Fruit fly (Drosophila melanogaster) whole organism, embryonic: Measurements from ENCODE around the gene Acp65Aa.
A peak's percentile ranks its signal among the peaks of the same experiment; 100 is the strongest.

Experiments used
- ATbp ChIP-seq: fragments of 200-800 bp; sonication (Bioruptor generic); optimal IDR thresholded peaks from 2 replicates; lab custom pipeline; 2017; ENCODE audit warnings: missing biosample characterization, mild to moderate bottlenecking, missing genetic modification characterization, missing genetic modification reagents
- Abd-B ChIP-seq: fragments of 200-800 bp; sonication (Bioruptor generic); optimal IDR thresholded peaks from 2 replicates; lab custom pipeline; 2018; ENCODE audit warnings: missing biosample characterization, mild to moderate bottlenecking, missing genetic modification characterization, moderate library complexity
- Asciz ChIP-seq: fragments of 200-800 bp; sonication (Bioruptor generic); optimal IDR thresholded peaks from 2 replicates; lab custom pipeline; 2017; ENCODE audit warnings: missing biosample characterization, mild to moderate bottlenecking, missing genetic modification characterization, missing genetic modification reagents
- CG10959 ChIP-seq: fragments of 200-800 bp; sonication (Bioruptor generic); IDR thresholded peaks from 2 replicates; pipeline ENCODE4 v1.3.6; 2022; ENCODE audit warnings: missing biosample characterization, missing genetic modification characterization
- CG11504 ChIP-seq: fragments of 200-800 bp; sonication (Bioruptor generic); optimal IDR thresholded peaks from 3 replicates; lab custom pipeline; 2019; ENCODE audit warnings: missing biosample characterization, mild to moderate bottlenecking, missing genetic modification characterization, moderate library complexity
- CG12236 ChIP-seq: fragments of 200-800 bp; sonication (Bioruptor generic); optimal IDR thresholded peaks from 2 replicates; lab custom pipeline; 2016; ENCODE audit warnings: missing biosample characterization, missing genetic modification characterization
- CG12299 ChIP-seq: fragments of 200-800 bp; sonication (Bioruptor generic); optimal IDR thresholded peaks from 2 replicates; lab custom pipeline; 2018; ENCODE audit warnings: missing biosample characterization, mild to moderate bottlenecking, missing genetic modification characterization
- CG12391 ChIP-seq: fragments of 200-800 bp; sonication (Bioruptor generic); optimal IDR thresholded peaks from 3 replicates; lab custom pipeline; 2018; ENCODE audit warnings: missing biosample characterization, mild to moderate bottlenecking, missing genetic modification characterization, moderate library complexity
- CG13123 ChIP-seq: fragments of 200-800 bp; sonication (Bioruptor generic); optimal IDR thresholded peaks from 2 replicates; lab custom pipeline; 2016; ENCODE audit warnings: missing biosample characterization, missing genetic modification characterization
- CG2129 ChIP-seq: fragments of 200-800 bp; sonication (Bioruptor generic); IDR thresholded peaks from 2 replicates; pipeline ENCODE4 v1.3.6; 2022; ENCODE audit warnings: missing biosample characterization, missing genetic modification characterization; ENCODE audit not compliant: partially characterized antibody
- CG30020 ChIP-seq: fragments of 200-800 bp; optimal IDR thresholded peaks from 2 replicates; lab custom pipeline; 2019; ENCODE audit warnings: missing biosample characterization, mild to moderate bottlenecking, missing genetic modification characterization, moderate library complexity
- CG31365 ChIP-seq: fragments of 200-800 bp; sonication (Bioruptor generic); optimal IDR thresholded peaks from 2 replicates; lab custom pipeline; 2018; ENCODE audit warnings: missing biosample characterization, mild to moderate bottlenecking, missing genetic modification characterization
- CG34224 ChIP-seq: fragments of 200-800 bp; sonication (Bioruptor generic); IDR thresholded peaks from 3 replicates; pipeline ENCODE4 v1.3.6; 2022; ENCODE audit warnings: missing biosample characterization, missing genetic modification characterization; ENCODE audit not compliant: partially characterized antibody
- CG4328 ChIP-seq: fragments of 200-800 bp; sonication (Bioruptor generic); optimal IDR thresholded peaks from 3 replicates; lab custom pipeline; 2017; ENCODE audit warnings: missing biosample characterization, missing genetic modification reagents, missing genetic modification characterization
- CG6683 ChIP-seq: fragments of 200-800 bp; sonication (Bioruptor generic); optimal IDR thresholded peaks from 2 replicates; lab custom pipeline; 2017; ENCODE audit warnings: missing biosample characterization, mild to moderate bottlenecking, missing genetic modification characterization, missing genetic modification reagents
- CG7928 ChIP-seq: fragments of 200-800 bp; sonication (Bioruptor generic); optimal IDR thresholded peaks from 2 replicates; lab custom pipeline; 2017; ENCODE audit warnings: missing biosample characterization, mild to moderate bottlenecking, missing genetic modification characterization
- CG8089 ChIP-seq: fragments of 200-800 bp; sonication (Bioruptor generic); optimal IDR thresholded peaks from 3 replicates; lab custom pipeline; 2016; ENCODE audit warnings: missing biosample characterization, missing genetic modification characterization
- CG8478 ChIP-seq: fragments of >200 bp; optimal IDR thresholded peaks from 2 replicates; lab custom pipeline; 2018
- CTCF ChIP-seq: fragments of 200-800 bp; sonication (Bioruptor generic); optimal IDR thresholded peaks from 2 replicates; lab custom pipeline; 2017; ENCODE audit warnings: missing biosample characterization, mild to moderate bottlenecking, missing genetic modification characterization, moderate library complexity
- Deaf1 ChIP-seq: fragments of 200-800 bp; optimal IDR thresholded peaks from 3 replicates; lab custom pipeline; 2019; ENCODE audit warnings: missing biosample characterization, mild to moderate bottlenecking, missing genetic modification characterization, moderate library complexity
- E2f2 ChIP-seq: fragments of 200-800 bp; sonication (Bioruptor generic); IDR thresholded peaks from 2 replicates; pipeline ENCODE4 v1.3.6; 2022; ENCODE audit warnings: missing biosample characterization, missing genetic modification characterization
- Elba2 ChIP-seq: fragments of 200-800 bp; sonication (Bioruptor generic); optimal IDR thresholded peaks from 3 replicates; lab custom pipeline; 2016; ENCODE audit warnings: missing biosample characterization, missing genetic modification characterization
- Fer1 ChIP-seq: fragments of 200-800 bp; sonication (Bioruptor generic); optimal IDR thresholded peaks from 2 replicates; lab custom pipeline; 2017; ENCODE audit warnings: missing biosample characterization, mild to moderate bottlenecking, missing genetic modification characterization
- Fer2 ChIP-seq: fragments of 200-800 bp; sonication (Bioruptor generic); optimal IDR thresholded peaks from 2 replicates; lab custom pipeline; 2018; ENCODE audit warnings: missing biosample characterization, mild to moderate bottlenecking, missing genetic modification characterization, moderate library complexity
- Lhr ChIP-seq: fragments of 200-800 bp; sonication (Bioruptor generic); optimal IDR thresholded peaks from 3 replicates; lab custom pipeline; 2017; ENCODE audit warnings: mild to moderate bottlenecking, missing biosample characterization, missing genetic modification reagents, missing genetic modification characterization
- Lim3 ChIP-seq: fragments of 200-800 bp; sonication (Bioruptor generic); IDR thresholded peaks from 2 replicates; pipeline ENCODE4 v1.3.6; 2022; ENCODE audit warnings: missing biosample characterization, missing genetic modification characterization
- NFAT ChIP-seq: fragments of 200-800 bp; sonication (Bioruptor generic); IDR thresholded peaks from 2 replicates; pipeline ENCODE4 v1.3.6; 2022; ENCODE audit warnings: missing biosample characterization, missing genetic modification characterization
- Optix ChIP-seq: fragments of 200-800 bp; sonication (Bioruptor generic); IDR thresholded peaks from 3 replicates; pipeline ENCODE4 v1.3.6; 2022; ENCODE audit warnings: missing biosample characterization, missing genetic modification characterization
- Poxn ChIP-seq: fragments of 200-800 bp; sonication (Bioruptor generic); IDR thresholded peaks from 2 replicates; pipeline ENCODE4 v1.3.6; 2022; ENCODE audit warnings: missing biosample characterization, missing genetic modification characterization
- Ravus ChIP-seq: fragments of 200-800 bp; sonication (Bioruptor generic); IDR thresholded peaks from 2 replicates; pipeline ENCODE4 v1.3.6; 2022; ENCODE audit warnings: missing biosample characterization, missing genetic modification characterization
- Tbp ChIP-seq: fragments of >200 bp; optimal IDR thresholded peaks from 2 replicates; lab custom pipeline; 2018; ENCODE audit warnings: missing biosample characterization, missing genetic modification characterization
- Vsx1 ChIP-seq: fragments of 200-800 bp; sonication (Bioruptor generic); optimal IDR thresholded peaks from 2 replicates; lab custom pipeline; 2017; ENCODE audit warnings: missing biosample characterization, mild to moderate bottlenecking, missing genetic modification characterization, missing genetic modification reagents
- ac ChIP-seq: fragments of 200-800 bp; sonication (Bioruptor generic); optimal IDR thresholded peaks from 3 replicates; lab custom pipeline; 2017; ENCODE audit warnings: missing biosample characterization, mild to moderate bottlenecking, missing genetic modification characterization
- ase ChIP-seq: fragments of 200-800 bp; sonication (Bioruptor generic); IDR thresholded peaks from 3 replicates; pipeline ENCODE4 v1.3.6; 2022; ENCODE audit warnings: missing biosample characterization, missing genetic modification characterization
- bigmax ChIP-seq: fragments of 200-800 bp; sonication (Bioruptor generic); optimal IDR thresholded peaks from 2 replicates; lab custom pipeline; 2018; ENCODE audit warnings: missing biosample characterization, mild to moderate bottlenecking, missing genetic modification characterization
- chinmo ChIP-seq: fragments of 200-800 bp; sonication (Bioruptor generic); IDR thresholded peaks from 4 replicates; pipeline ENCODE4 v1.3.6; 2022; ENCODE audit warnings: missing biosample characterization, missing genetic modification characterization; ENCODE audit not compliant: partially characterized antibody
- corto ChIP-seq: fragments of 200-800 bp; sonication (Bioruptor generic); optimal IDR thresholded peaks from 2 replicates; lab custom pipeline; 2016; ENCODE audit warnings: missing biosample characterization, mild to moderate bottlenecking, missing genetic modification characterization, moderate library complexity
- hbn ChIP-seq: fragments of 200-800 bp; sonication (Bioruptor generic); IDR thresholded peaks from 2 replicates; pipeline ENCODE4 v1.3.6; 2022; ENCODE audit warnings: missing biosample characterization, missing genetic modification characterization; ENCODE audit not compliant: partially characterized antibody
- nmo ChIP-seq: fragments of 200-800 bp; sonication (Bioruptor generic); optimal IDR thresholded peaks from 2 replicates; lab custom pipeline; 2018; ENCODE audit warnings: missing biosample characterization, mild to moderate bottlenecking, missing genetic modification characterization, moderate library complexity
- otp ChIP-seq: fragments of 200-800 bp; sonication (Bioruptor generic); IDR thresholded peaks from 3 replicates; pipeline ENCODE4, ENCODE4 v1.3.6; 2022; ENCODE audit warnings: missing biosample characterization, missing genetic modification characterization
- pan ChIP-seq, 4 experiments: fragments of >200 bp in 3 of 4; fragments of 200-800 bp in 1 of 4; sonication (Bioruptor generic) in 1 of 4; optimal IDR thresholded peaks in 3 of 4; IDR thresholded peaks in 1 of 4; 2 replicates each; pipeline versions ENCODE4 v1.3.6 to Lab custom; 2017 to 2022; ENCODE audit warnings: missing biosample characterization in 2 of 4, missing genetic modification characterization in 2 of 4, mixed read lengths in 1 of 4
- sens ChIP-seq: fragments of 200-800 bp; sonication (Bioruptor generic); peaks from one replicate; lab custom pipeline; 2016; ENCODE audit warnings: missing biosample characterization, missing genetic modification characterization
- sima ChIP-seq: fragments of 200-800 bp; sonication (Bioruptor generic); optimal IDR thresholded peaks from 2 replicates; lab custom pipeline; 2016; ENCODE audit warnings: missing biosample characterization, missing genetic modification characterization
- sna ChIP-seq: fragments of 200-800 bp; sonication (Bioruptor generic); IDR thresholded peaks from 2 replicates; pipeline ENCODE4 v1.3.6; 2022; ENCODE audit warnings: missing biosample characterization, missing genetic modification characterization; ENCODE audit not compliant: partially characterized antibody
- sug ChIP-seq: fragments of 200-800 bp; optimal IDR thresholded peaks from 2 replicates; lab custom pipeline; 2019; ENCODE audit warnings: missing biosample characterization, mild to moderate bottlenecking, missing genetic modification characterization, moderate library complexity
- trem ChIP-seq: fragments of 200-800 bp; optimal IDR thresholded peaks from 3 replicates; lab custom pipeline; 2019; ENCODE audit warnings: missing biosample characterization, mild to moderate bottlenecking, missing genetic modification characterization, moderate library complexity
- vfl ChIP-seq: fragments of 200-800 bp; sonication (Bioruptor generic); optimal IDR thresholded peaks from 2 replicates; lab custom pipeline; 2016; ENCODE audit warnings: missing biosample characterization, missing genetic modification characterization
- vnd ChIP-seq: fragments of 200-800 bp; sonication (Bioruptor generic); IDR thresholded peaks from 3 replicates; pipeline ENCODE4 v1.3.6; 2022; ENCODE audit warnings: missing biosample characterization, missing genetic modification characterization; ENCODE audit not compliant: partially characterized antibody
- zen ChIP-seq: fragments of 200-800 bp; sonication (Bioruptor generic); optimal IDR thresholded peaks from 3 replicates; lab custom pipeline; 2018; ENCODE audit warnings: missing biosample characterization, mild to moderate bottlenecking, missing genetic modification characterization, moderate library complexity
- zen2 ChIP-seq: fragments of 200-800 bp; sonication (Bioruptor generic); IDR thresholded peaks from 3 replicates; pipeline ENCODE4 v1.3.6; 2022; ENCODE audit warnings: missing biosample characterization, missing genetic modification characterization; ENCODE audit not compliant: partially characterized antibody

The Acp65Aa gene

dm6 chr3L:6181776-6182175 is 29.2 kb upstream of the Acp65Aa start, which contains the start of gene CG10274 (continued):
- TF ChIP-seq vfl (GFP tag; lab: Kevin White, UChicago) (no peak), Poxn (no peak), CG12236 (GFP tag; lab: Kevin White, UChicago) (peak; percentile 21), Fer2 (tag; lab: Kevin White, UChicago) (peak; percentile 72), CG4328 (GFP tag; lab: Kevin White, UChicago) (peak; percentile 50), zen (tag; lab: Kevin White, UChicago) (peak; percentile 81), Lim3 (GFP tag; lab: Robert Waterston, UW) (no peak), nmo (GFP tag; lab: Kevin White, UChicago) (peak; percentile 91), CG31365 (tag; lab: Kevin White, UChicago) (no peak), Vsx1 (GFP tag; lab: Kevin White, UChicago) (no peak), CG10959 (GFP tag; lab: Robert Waterston, UW) (0 out of 2 replicates have a peak, but pooled peaks have one; percentile 24), Deaf1 (tag; lab: Kevin White, UChicago) (no peak), sima (GFP tag; lab: Kevin White, UChicago) (no peak), CG34224 (GFP tag; lab: Robert Waterston, UW) (no peak), CG7928 (GFP tag; lab: Kevin White, UChicago) (peak; percentile 18), CG12299 (tag; lab: Kevin White, UChicago) (peak; percentile 19), hbn (GFP tag; lab: Robert Waterston, UW) (no peak), CG13123 (GFP tag; lab: Kevin White, UChicago) (peak; percentile 36), CG6683 (GFP tag; lab: Kevin White, UChicago) (peak; percentile 39), Abd-B (GFP tag; lab: Kevin White, UChicago) (peak; percentile 79), sna (GFP tag; lab: Robert Waterston, UW) (no peak), corto (GFP tag; lab: Kevin White, UChicago) (no peak), CG8089 (GFP tag; lab: Kevin White, UChicago) (peak; percentile 36), Ravus (no peak), CG8478 (lab: Kevin White, UChicago) (no peak), CG2129 (GFP tag; lab: Robert Waterston, UW) (no peak), vnd (GFP tag; lab: Robert Waterston, UW) (no peak), CG30020 (tag; lab: Kevin White, UChicago) (peak; percentile 79), Elba2 (peak; percentile 50), CG12391 (peak; percentile 89), otp (GFP tag; lab: Robert Waterston, UW) (no peak), CTCF (GFP tag; lab: Kevin White, UChicago) (no peak), E2f2 (GFP tag; lab: Robert Waterston, UW) (peak; percentile 78), CG11504 (tag; lab: Kevin White, UChicago) (no peak), ATbp (no peak), sens (GFP tag; lab: Kevin White, UChicago) (peak; percentile 96), NFAT (GFP tag; lab: Robert Waterston, UW) (peak; percentile 59; the same call in 1 of the 2 replicates), Optix (no peak), Lhr (GFP tag; lab: Kevin White, UChicago) (peak; percentile 55), ac (no peak), zen2 (GFP tag; lab: Robert Waterston, UW) (no peak), chinmo (GFP tag; lab: Robert Waterston, UW) (no peak), Tbp (GFP tag; lab: Kevin White, UChicago) (peak; percentile 56), pan (optimal IDR thresholded peaks at IDR 0.05; lab: Kevin White, UChicago) (no peak), pan (GFP tag; optimal IDR thresholded peaks at IDR 0.05 in 1 of 2, IDR thresholded peaks at IDR 0.05 in 1 of 2) (peak in 1 of 2 experiments; percentile 55), trem (tag; lab: Kevin White, UChicago) (peak; percentile 98), ase (0 out of 3 replicates have a peak, but pooled peaks have one; percentile 13), Asciz (no peak), Fer1 (GFP tag; lab: Kevin White, UChicago) (peak; percentile 79), bigmax (GFP tag; lab: Kevin White, UChicago) (no peak), sug (tag; lab: Kevin White, UChicago) (peak; percentile 84)
